Worm (Caenorhabditis elegans): ENCODE results near the gene F49E8.7.

The F49E8.7 gene

DNA sequence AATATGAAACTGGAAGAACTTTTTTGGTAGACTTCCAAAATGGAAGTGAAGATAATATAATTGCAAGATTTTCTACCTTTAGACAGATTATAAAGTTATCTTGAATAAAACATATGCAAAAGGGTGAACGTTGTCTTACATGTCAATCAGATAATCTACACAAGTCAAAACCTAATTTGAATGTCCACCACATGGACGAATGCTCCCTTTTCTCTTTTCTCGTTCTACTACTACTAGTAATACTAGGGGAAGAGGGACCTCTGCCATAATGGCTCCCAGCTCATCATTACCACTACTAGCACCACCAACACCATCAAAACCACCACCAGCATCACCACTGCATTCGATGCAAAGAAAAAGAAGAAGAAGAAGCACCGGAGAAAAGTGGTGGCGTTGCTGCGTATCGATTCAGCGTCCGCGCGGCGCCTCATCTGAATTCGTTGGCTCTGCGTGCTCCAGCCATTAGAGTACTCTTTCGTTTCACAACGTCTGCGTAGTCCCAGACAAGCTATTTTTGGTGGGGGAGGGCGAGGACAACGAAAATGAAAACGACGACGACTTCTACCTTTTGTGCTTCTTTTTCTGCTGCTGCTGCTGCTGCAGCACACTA, 29.2 kb upstream of the F49E8.7 start:
- TF ChIP-seq lin-35 (GFP tag; optimal IDR thresholded peaks at IDR 0.05) (no peak), egl-18 (GFP tag; IDR thresholded peaks at IDR 0.05) (0 out of 2 replicates have a peak, but pooled peaks have one; percentile 26), egrh-3 (GFP tag; IDR thresholded peaks at IDR 0.05) (no peak)

DNA sequence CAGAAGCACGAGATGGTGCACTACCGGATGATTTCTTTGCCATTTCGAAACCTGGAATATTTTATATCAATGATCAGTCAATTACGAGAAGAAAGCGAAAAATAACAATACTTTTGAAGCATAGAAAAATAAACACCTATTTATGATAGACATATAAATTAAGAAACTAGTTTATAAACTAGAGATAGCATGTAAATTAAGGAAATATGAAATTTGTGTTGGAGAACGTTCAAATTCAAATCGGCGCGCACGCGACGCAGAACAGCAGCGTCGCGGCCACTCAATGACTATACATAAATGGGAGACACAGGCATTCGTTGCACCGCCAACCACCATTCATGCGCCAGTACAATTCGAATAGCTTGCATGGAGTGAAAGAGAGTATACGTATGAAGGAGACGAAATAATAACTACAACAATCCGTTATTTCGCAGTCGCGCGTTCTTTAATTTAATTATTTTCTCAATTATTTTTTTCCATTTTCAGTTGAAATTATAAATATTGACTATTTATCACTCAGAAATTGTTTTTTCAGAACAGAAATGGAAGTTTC, 24.0 kb upstream of the F49E8.7 start, which contains the start of the genes cec-5 and nol-10:
TSS of gene cec-5 (minus strand) at position 51 of the 553 bp plus-strand sequence.
TSS of gene nol-10 (plus strand) at position 536 of the 553 bp plus-strand sequence.
- no peak for TF ChIP-seq F55B11.4 (tag; optimal IDR thresholded peaks at IDR 0.05; ENCODE audit: borderline replicate concordance, insufficient read depth)
- no peak for TF ChIP-seq sptf-2 (GFP tag; optimal IDR thresholded peaks at IDR 0.05)
- TF ChIP-seq pbrm-1 (GFP tag; IDR thresholded peaks at IDR 0.05): peak; percentile 88
- no peak for TF ChIP-seq rec-8 (tag; optimal IDR thresholded peaks at IDR 0.05)
- TF ChIP-seq nfya-1 (tag; optimal IDR thresholded peaks at IDR 0.05; ENCODE audit: borderline replicate concordance, insufficient read depth): no peak
- peak; percentile 90 for TF ChIP-seq ztf-18 (tag; optimal IDR thresholded peaks at IDR 0.05)
- TF ChIP-seq nfya-2 (GFP tag; IDR thresholded peaks at IDR 0.05): no peak
- no peak for TF ChIP-seq F57A8.1 (GFP tag; optimal IDR thresholded peaks at IDR 0.05)
- peak; percentile 31 to 77 (median 46) for TF ChIP-seq lin-35 (GFP tag; optimal IDR thresholded peaks at IDR 0.05)
- no peak for TF ChIP-seq atf-7 (tag; optimal IDR thresholded peaks at IDR 0.05)
- no peak for TF ChIP-seq bed-1 (GFP tag; IDR thresholded peaks at IDR 0.05)
- TF ChIP-seq mel-28 (tag; optimal IDR thresholded peaks at IDR 0.05; ENCODE audit: borderline replicate concordance): no peak
- TF ChIP-seq dpff-1 (tag; optimal IDR thresholded peaks at IDR 0.05): no peak
- no peak for TF ChIP-seq sea-2 (GFP tag; IDR thresholded peaks at IDR 0.05)
- peak; percentile 74 for TF ChIP-seq tbp1 (GFP tag; optimal IDR thresholded peaks at IDR 0.05)
- TF ChIP-seq F37B4.10 (GFP tag; IDR thresholded peaks at IDR 0.05): no peak
- TF ChIP-seq ama-1 (optimal IDR thresholded peaks at IDR 0.05): no peak
- TF ChIP-seq ama-1 (GFP tag; optimal IDR thresholded peaks at IDR 0.05): no peak
- TF ChIP-seq lin-26 (GFP tag; IDR thresholded peaks at IDR 0.05): no peak
- no peak for TF ChIP-seq Y53F4B.3 (GFP tag; IDR thresholded peaks at IDR 0.05)
- 0 out of 2 replicates have a peak, but pooled peaks have one; percentile 67 for TF ChIP-seq Y95B8A.8 (GFP tag; IDR thresholded peaks at IDR 0.05)
- TF ChIP-seq him-1 (tag; optimal IDR thresholded peaks at IDR 0.05): peak; percentile 45
- TF ChIP-seq ztf-22 (GFP tag; optimal IDR thresholded peaks at IDR 0.05): no peak
- no peak for TF ChIP-seq ceh-40 (GFP tag; IDR thresholded peaks at IDR 0.05)
- no peak for TF ChIP-seq attf-6 (GFP tag; IDR thresholded peaks at IDR 0.05)
- TF ChIP-seq F52B5.7 (tag; optimal IDR thresholded peaks at IDR 0.05): no peak
- peak; percentile 89 for TF ChIP-seq hmg-1.2 (GFP tag; IDR thresholded peaks at IDR 0.05)
- TF ChIP-seq B0019.2 (GFP tag; conservative IDR thresholded peaks at IDR 0.05): peak; percentile 61; the same call in 1 of the 2 replicates
- TF ChIP-seq ccch-3 (GFP tag; optimal IDR thresholded peaks at IDR 0.05): no peak
- peak; percentile 74 for TF ChIP-seq ceh-91 (GFP tag; IDR thresholded peaks at IDR 0.05)
- no peak for TF ChIP-seq ztf-26 (tag; optimal IDR thresholded peaks at IDR 0.05)
- no peak for TF ChIP-seq C06A6.2 (GFP tag; conservative IDR thresholded peaks at IDR 0.05)
- TF ChIP-seq K11D2.4 (GFP tag; IDR thresholded peaks at IDR 0.05): no peak
- TF ChIP-seq zfh-2 (GFP tag; conservative IDR thresholded peaks at IDR 0.05): no peak
- peak; percentile 65 for TF ChIP-seq unc-130 (GFP tag; optimal IDR thresholded peaks at IDR 0.05)
- TF ChIP-seq B0261.1 (tag; optimal IDR thresholded peaks at IDR 0.05): peak; percentile 9
- TF ChIP-seq egl-18 (GFP tag; IDR thresholded peaks at IDR 0.05): no peak
- TF ChIP-seq Y53G8AR.9 (GFP tag; conservative IDR thresholded peaks at IDR 0.05): no peak
- no peak for TF ChIP-seq ztf-3 (GFP tag; optimal IDR thresholded peaks at IDR 0.05)
- no peak for TF ChIP-seq ztf-25 (GFP tag; IDR thresholded peaks at IDR 0.05)
- TF ChIP-seq aptf-2 (GFP tag; conservative IDR thresholded peaks at IDR 0.05): no peak
- no peak for TF ChIP-seq F22D6.2 (tag; optimal IDR thresholded peaks at IDR 0.05)
- no peak for TF ChIP-seq chd-7 (tag; optimal IDR thresholded peaks at IDR 0.05)
- no peak for TF ChIP-seq T26A5.8 (tag; optimal IDR thresholded peaks at IDR 0.05)
- no peak for TF ChIP-seq nhr-120 (GFP tag; IDR thresholded peaks at IDR 0.05)

Measured in whole organism, young adult.